Fruit fly (Drosophila melanogaster) S2 (cell line): ENCODE data around the gene CdGAPr.

Source experiments
- CG8478 ChIP-seq: fragments of >200 bp; optimal IDR thresholded peaks from 2 replicates; lab custom pipeline; 2018
- CTCF ChIP-seq, 2 experiments: fragments of >200 bp; optimal IDR thresholded peaks; 2 replicates each; lab custom pipeline; 2018

The CdGAPr gene

dm6 chr2L:19756716-19757115 lies 35.0 kb downstream of the CdGAPr start, which contains the start of gene CG10631:
Gene CG10631 (minus strand): TSS chr2L:19756904.
- TF ChIP-seq CTCF (optimal IDR thresholded peaks at IDR 0.05; lab: Kevin White, UChicago) (no peak), CG8478 (lab: Kevin White, UChicago) (no peak)

dm6 chr2L:19756040-19756439 lies 35.6 kb downstream of the CdGAPr start:
- TF ChIP-seq CTCF (optimal IDR thresholded peaks at IDR 0.05; lab: Kevin White, UChicago) (no peak), CG8478 (lab: Kevin White, UChicago) (no peak)

dm6 chr2L:19755015-19755414 lies 36.7 kb downstream of the CdGAPr start:
- no peak for TF ChIP-seq CTCF (optimal IDR thresholded peaks at IDR 0.05; lab: Kevin White, UChicago)
- TF ChIP-seq CG8478 (lab: Kevin White, UChicago): no peak

- TF ChIP-seq CTCF (optimal IDR thresholded peaks at IDR 0.05; lab: Kevin White, UChicago) (no peak), CG8478 (lab: Kevin White, UChicago) (no peak)
These were observed 41.1 kb downstream of the CdGAPr start for dm6 chr2L:19750571-19750970.

- TF ChIP-seq CG8478 (lab: Kevin White, UChicago) (no peak), CTCF (optimal IDR thresholded peaks at IDR 0.05; lab: Kevin White, UChicago) (peak; percentile 46 to 50)
These were observed 56.0 kb downstream of the CdGAPr start, which contains the start of the genes CG10462 and Nf-YB for dm6 chr2L:19735635-19736109. Gene CG10462 (minus strand): TSS chr2L:19735980. Gene Nf-YB (plus strand): TSS chr2L:19736044.
